Worm (Caenorhabditis elegans) whole organism, young adult: ENCODE measurements around the gene gst-4.

Experiments used
- C06A6.2 ChIP-seq: fragments of 200-800 bp; sonication (Bioruptor generic); conservative IDR thresholded peaks from 2 replicates; pipeline ENCODE4 v1.3.6; 2022; ENCODE audit warnings: missing genetic modification characterization, missing compliant biosample characterization
- D2030.7 ChIP-seq: fragments of 200-800 bp; sonication (Bioruptor generic); IDR thresholded peaks from 2 replicates; pipeline ENCODE4 v1.3.6; 2022; ENCODE audit warnings: missing genetic modification reagents, missing genetic modification characterization, missing compliant biosample characterization
- F33H1.4 ChIP-seq: fragments of 200-800 bp; sonication (Bioruptor generic); IDR thresholded peaks from 2 replicates; pipeline ENCODE4 v1.3.6; 2022; ENCODE audit warnings: missing genetic modification reagents, missing genetic modification characterization, missing compliant biosample characterization
- F37B4.10 ChIP-seq: fragments of 200-800 bp; sonication (Bioruptor generic); IDR thresholded peaks from 2 replicates; pipeline ENCODE4 v1.3.6; 2022; ENCODE audit warnings: missing genetic modification characterization, missing compliant biosample characterization
- F49E8.2 ChIP-seq: sonication (generic microtip); optimal IDR thresholded peaks from 3 replicates; lab custom pipeline; 2017; ENCODE audit warnings: missing genetic modification characterization, mild to moderate bottlenecking, missing compliant biosample characterization, antibody characterized with exemption, moderate library complexity; ENCODE audit not compliant: insufficient read depth
- T26A5.8 ChIP-seq: sonication (generic microtip); optimal IDR thresholded peaks from 2 replicates; lab custom pipeline; 2016; ENCODE audit warnings: missing genetic modification characterization, missing compliant biosample characterization
- Y67H2A.10 ChIP-seq: fragments of 200-800 bp; sonication (Bioruptor generic); conservative IDR thresholded peaks from 2 replicates; pipeline ENCODE4 v1.3.6; 2022; ENCODE audit warnings: missing genetic modification reagents, missing genetic modification characterization, missing compliant biosample characterization
- aptf-3 ChIP-seq: fragments of 200-800 bp; sonication (Bioruptor generic); IDR thresholded peaks from 2 replicates; pipeline ENCODE4 v1.3.6; 2022; ENCODE audit warnings: missing genetic modification characterization, missing compliant biosample characterization
- bed-1 ChIP-seq: fragments of 200-800 bp; sonication (Bioruptor generic); IDR thresholded peaks from 2 replicates; pipeline ENCODE4 v1.3.6; 2022; ENCODE audit warnings: missing genetic modification reagents, missing genetic modification characterization, missing compliant biosample characterization
- ccch-3 ChIP-seq: fragments of 200-800 bp; sonication (Bioruptor generic); optimal IDR thresholded peaks from 2 replicates; lab custom pipeline; 2018; ENCODE audit warnings: mild to moderate bottlenecking, missing genetic modification characterization, missing compliant biosample characterization
- cebp-1 ChIP-seq, 2 experiments: fragments of 200-800 bp in 1 of 2; sonication (Bioruptor generic) in 1 of 2; sonication (generic microtip) in 1 of 2; IDR thresholded peaks in 1 of 2; optimal IDR thresholded peaks in 1 of 2; 2 replicates each; pipeline versions ENCODE4 v1.3.6 to Lab custom; 2017 to 2022; ENCODE audit warnings: missing compliant biosample characterization in 2 of 2, missing genetic modification characterization in 2 of 2, mild to moderate bottlenecking in 1 of 2, missing genetic modification reagents in 1 of 2, moderate library complexity in 1 of 2
- ceh-58 ChIP-seq: fragments of 200-800 bp; sonication (Bioruptor generic); IDR thresholded peaks from 2 replicates; pipeline ENCODE4 v1.3.6; 2022; ENCODE audit warnings: missing genetic modification characterization, missing compliant biosample characterization
- dox-1 ChIP-seq: fragments of 200-800 bp; sonication (Bioruptor generic); IDR thresholded peaks from 2 replicates; pipeline ENCODE4 v1.3.6; 2022; ENCODE audit warnings: missing genetic modification reagents, missing genetic modification characterization, missing compliant biosample characterization
- efl-1 ChIP-seq: fragments of 150-350 bp; optimal IDR thresholded peaks from 2 replicates; lab custom pipeline; 2014; ENCODE audit warnings: missing biosample characterization, missing genetic modification reagents, missing genetic modification characterization
- fkh-3 ChIP-seq: sonication (generic microtip); optimal IDR thresholded peaks from 2 replicates; lab custom pipeline; 2016; ENCODE audit warnings: mild to moderate bottlenecking, missing genetic modification characterization, missing compliant biosample characterization
- him-1 ChIP-seq: sonication (generic microtip); optimal IDR thresholded peaks from 2 replicates; lab custom pipeline; 2016; ENCODE audit warnings: missing genotype, missing genetic modification reagents, missing genetic modification characterization, missing compliant biosample characterization
- hlh-26 ChIP-seq: fragments of 200-800 bp; sonication (Bioruptor generic); conservative IDR thresholded peaks from 2 replicates; pipeline ENCODE4 v1.3.6; 2022; ENCODE audit warnings: missing genetic modification reagents, missing genetic modification characterization, missing compliant biosample characterization
- hmg-1.2 ChIP-seq: fragments of 200-800 bp; sonication (Bioruptor generic); IDR thresholded peaks from 2 replicates; pipeline ENCODE4 v1.3.6; 2022; ENCODE audit warnings: missing genetic modification reagents, missing genetic modification characterization, missing compliant biosample characterization
- hmg-20 ChIP-seq: fragments of 200-800 bp; sonication (Bioruptor generic); IDR thresholded peaks from 2 replicates; pipeline ENCODE4 v1.3.6; 2022; ENCODE audit warnings: missing genetic modification reagents, missing genetic modification characterization, missing compliant biosample characterization
- lag-1 ChIP-seq: fragments of 200-800 bp; sonication (Bioruptor generic); IDR thresholded peaks from 2 replicates; pipeline ENCODE4 v1.3.6; 2022; ENCODE audit warnings: missing genetic modification reagents, missing genetic modification characterization, missing compliant biosample characterization
- lin-26 ChIP-seq: fragments of 200-800 bp; sonication (Bioruptor generic); IDR thresholded peaks from 2 replicates; pipeline ENCODE4 v1.3.6; 2022; ENCODE audit warnings: missing genetic modification reagents, missing genetic modification characterization, missing compliant biosample characterization
- madf-6 ChIP-seq: fragments of 200-800 bp; sonication (Bioruptor generic); IDR thresholded peaks from 2 replicates; pipeline ENCODE4 v1.3.6; 2022; ENCODE audit warnings: missing genetic modification reagents, missing genetic modification characterization, missing compliant biosample characterization
- mel-28 ChIP-seq: sonication (generic microtip); optimal IDR thresholded peaks from 2 replicates; lab custom pipeline; 2016; ENCODE audit warnings: borderline replicate concordance, mild to moderate bottlenecking, missing genetic modification characterization, missing compliant biosample characterization
- mes-4 ChIP-seq: sonication (generic microtip); optimal IDR thresholded peaks from 2 replicates; lab custom pipeline; 2016; ENCODE audit warnings: missing genotype, missing genetic modification characterization, missing compliant biosample characterization
- nhr-179 ChIP-seq: sonication (generic microtip); optimal IDR thresholded peaks from 2 replicates; lab custom pipeline; 2016; ENCODE audit warnings: mild to moderate bottlenecking, missing genetic modification characterization, missing compliant biosample characterization
- nhr-27 ChIP-seq: fragments of 200-800 bp; sonication (Bioruptor generic); optimal IDR thresholded peaks from 2 replicates; lab custom pipeline; 2018; ENCODE audit warnings: mild to moderate bottlenecking, missing genetic modification characterization, moderate library complexity, missing compliant biosample characterization
- rcor-1 ChIP-seq: fragments of 200-800 bp; sonication (Bioruptor generic); IDR thresholded peaks from 2 replicates; pipeline ENCODE4 v1.3.6; 2022; ENCODE audit warnings: missing genetic modification reagents, missing genetic modification characterization, missing compliant biosample characterization
- rec-8 ChIP-seq, 2 experiments: sonication (generic microtip); optimal IDR thresholded peaks; 2 replicates each; lab custom pipeline; 2016; ENCODE audit warnings: mild to moderate bottlenecking in 2 of 2, missing genetic modification characterization in 2 of 2, missing genetic modification reagents in 2 of 2, missing genotype in 2 of 2, missing biosample characterization in 1 of 2, missing compliant biosample characterization in 1 of 2, moderate library complexity in 1 of 2
- snpc-1.1 ChIP-seq: sonication (generic microtip); optimal IDR thresholded peaks from 2 replicates; lab custom pipeline; 2017; ENCODE audit warnings: missing genetic modification characterization, mild to moderate bottlenecking, missing compliant biosample characterization, antibody characterized with exemption, moderate library complexity, missing genotype, missing genetic modification reagents; ENCODE audit not compliant: insufficient read depth
- snpc-4 ChIP-seq, 5 experiments: fragments of 150-350 bp in 1 of 5; sonication (generic microtip) in 4 of 5; optimal IDR thresholded peaks; 2 replicates each; lab custom pipeline; 2014 to 2018; ENCODE audit warnings: missing genetic modification characterization in 5 of 5, missing biosample characterization in 3 of 5, antibody characterized with exemption in 2 of 5, mild to moderate bottlenecking in 2 of 5, missing compliant biosample characterization in 2 of 5, missing genotype in 2 of 5, moderate library complexity in 2 of 5, missing genetic modification reagents in 1 of 5
- somi-1 ChIP-seq: fragments of 200-800 bp; sonication (Bioruptor generic); optimal IDR thresholded peaks from 2 replicates; lab custom pipeline; 2018; ENCODE audit warnings: mild to moderate bottlenecking, missing genetic modification characterization, missing compliant biosample characterization
- xnd-1 ChIP-seq: sonication (generic microtip); optimal IDR thresholded peaks from 2 replicates; lab custom pipeline; 2016; ENCODE audit warnings: missing genotype, missing genetic modification reagents, missing genetic modification characterization, missing compliant biosample characterization
- ztf-3 ChIP-seq: fragments of 200-800 bp; sonication (Bioruptor generic); optimal IDR thresholded peaks from 2 replicates; lab custom pipeline; 2018; ENCODE audit warnings: mild to moderate bottlenecking, missing genetic modification characterization, missing compliant biosample characterization

gst-4 gene

DNA sequence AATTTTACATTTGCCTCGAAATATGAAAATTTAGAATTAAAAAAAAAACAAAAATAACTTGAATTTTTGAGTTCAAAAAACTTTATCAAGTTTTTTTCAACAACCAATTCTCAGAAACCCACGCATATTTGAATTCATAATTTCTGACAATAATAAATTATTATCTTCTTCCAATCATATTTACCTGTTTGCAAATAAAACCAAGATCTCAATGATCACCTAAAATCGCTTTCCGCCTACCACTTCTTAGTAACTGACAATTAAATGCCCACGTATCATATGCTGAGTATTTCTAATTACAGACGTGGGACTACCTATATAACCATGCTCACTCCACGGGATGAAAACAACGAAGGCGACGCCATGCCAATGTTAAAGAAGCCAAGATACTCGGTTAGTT lies 19.7 kb downstream of the gst-4 start, which contains the start of gene pps-1:
Gene pps-1 (plus strand): TSS at position 301 of the 400 bp plus-strand sequence.
- TF ChIP-seq T26A5.8, result no peak
- no peak for TF ChIP-seq mel-28
- no peak for TF ChIP-seq ccch-3 (GFP tag; lab: Kevin White, UChicago)
- TF ChIP-seq efl-1, result no peak
- TF ChIP-seq aptf-3, result no peak
- no peak for TF ChIP-seq F37B4.10 (GFP tag; lab: Robert Waterston, UW)
- no peak for TF ChIP-seq F33H1.4
- no peak for TF ChIP-seq D2030.7
- TF ChIP-seq mes-4 (tag; lab: Kevin White, UChicago), result no peak
- TF ChIP-seq lag-1, result no peak
- no peak for TF ChIP-seq nhr-179 (tag; lab: Kevin White, UChicago)
- no peak for TF ChIP-seq cebp-1 (GFP tag; IDR thresholded peaks at IDR 0.05; lab: Robert Waterston, UW)
- no peak for TF ChIP-seq cebp-1 (tag; optimal IDR thresholded peaks at IDR 0.05; lab: Kevin White, UChicago)
- TF ChIP-seq C06A6.2 (GFP tag; lab: Robert Waterston, UW), result no peak
- TF ChIP-seq ztf-3 (GFP tag; lab: Kevin White, UChicago), result no peak
- TF ChIP-seq snpc-1.1 (tag; lab: Kevin White, UChicago), result no peak
- TF ChIP-seq hmg-20 (GFP tag; lab: Robert Waterston, UW), result no peak
- TF ChIP-seq somi-1 (GFP tag; lab: Kevin White, UChicago), result no peak
- no peak for TF ChIP-seq fkh-3 (tag; lab: Kevin White, UChicago)

DNA sequence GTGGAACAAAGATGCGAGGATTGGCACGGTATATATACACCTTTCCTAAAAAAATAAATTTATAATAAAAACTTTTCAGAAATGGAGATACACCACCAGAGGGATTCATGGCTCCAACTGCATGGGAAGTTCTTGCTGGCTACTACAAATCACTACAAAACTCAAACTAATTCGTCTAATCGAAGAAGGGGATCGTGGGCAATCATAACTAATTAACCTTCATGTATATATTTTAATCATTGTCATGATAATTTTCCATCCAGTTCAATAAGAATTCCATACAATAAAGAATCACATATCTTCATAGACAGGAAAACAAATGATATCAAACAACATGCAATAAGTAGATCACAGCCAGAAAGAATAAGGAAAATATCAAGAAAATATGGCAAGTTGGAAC lies 22.1 kb downstream of the gst-4 start:
- TF ChIP-seq madf-6 (GFP tag; lab: Robert Waterston, UW) (peak; percentile 27; the same call in 1 of the 2 replicates), rec-8 (tag; optimal IDR thresholded peaks at IDR 0.05; lab: Kevin White, UChicago) (no peak), ceh-58 (GFP tag; lab: Robert Waterston, UW) (no peak), hmg-1.2 (GFP tag; lab: Robert Waterston, UW) (peak; percentile 6; the same call in 1 of the 2 replicates), hlh-26 (GFP tag; lab: Robert Waterston, UW) (no peak), snpc-4 (GFP tag; optimal IDR thresholded peaks at IDR 0.05; lab: Kevin White, UChicago) (no peak), snpc-4 (tag; optimal IDR thresholded peaks at IDR 0.05; lab: Kevin White, UChicago) (peak in 1 of 4 experiments; percentile 0), rcor-1 (GFP tag; lab: Robert Waterston, UW) (no peak), T26A5.8 (no peak), nhr-27 (no peak), F49E8.2 (tag; lab: Kevin White, UChicago) (no peak), him-1 (tag; lab: Kevin White, UChicago) (peak; percentile 93), dox-1 (GFP tag; lab: Robert Waterston, UW) (no peak), xnd-1 (no peak), mes-4 (tag; lab: Kevin White, UChicago) (no peak)

DNA sequence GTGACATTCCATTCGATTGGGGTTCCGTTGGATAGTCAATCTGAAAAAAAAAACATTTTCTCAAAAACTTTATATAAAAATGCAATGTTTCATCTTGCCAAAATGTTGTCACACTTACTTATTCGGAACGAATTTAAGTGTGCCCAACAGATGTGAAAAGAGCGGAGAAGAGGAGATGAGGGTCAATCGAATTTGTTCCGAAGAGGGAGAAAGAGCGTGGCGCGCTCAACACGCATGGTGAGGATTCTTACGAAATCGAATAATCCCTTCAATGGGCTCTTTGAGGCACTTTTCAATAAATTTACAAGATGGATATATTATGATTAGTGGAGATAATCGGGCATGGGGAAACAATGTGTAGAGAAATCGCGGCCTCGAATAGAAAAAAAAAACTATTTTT lies 28.8 kb downstream of the gst-4 start:
- TF ChIP-seq bed-1 (GFP tag; lab: Robert Waterston, UW), result no peak
- no peak for TF ChIP-seq Y67H2A.10 (GFP tag; lab: Robert Waterston, UW)
- no peak for TF ChIP-seq cebp-1 (GFP tag; IDR thresholded peaks at IDR 0.05; lab: Robert Waterston, UW)
- TF ChIP-seq cebp-1 (tag; optimal IDR thresholded peaks at IDR 0.05; lab: Kevin White, UChicago), result peak; percentile 52

DNA sequence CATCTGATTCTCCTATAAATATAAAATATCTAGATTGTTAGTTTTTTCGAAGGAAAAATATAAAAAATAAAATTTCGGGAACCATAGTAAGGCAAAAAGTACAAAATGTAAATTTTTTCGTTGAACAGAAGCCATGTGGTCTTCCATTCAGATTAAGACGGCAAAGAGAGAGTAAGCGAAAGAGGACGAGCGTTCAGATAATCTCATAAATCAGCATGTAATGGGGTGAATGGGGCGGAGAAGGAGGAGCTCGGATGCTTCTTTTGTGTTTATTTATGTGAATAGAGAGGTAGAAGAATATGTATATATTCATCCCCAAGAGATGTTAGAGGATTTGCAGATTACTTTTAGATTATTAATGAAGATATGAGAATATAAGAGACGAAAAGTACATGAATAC lies 32.3 kb downstream of the gst-4 start, which contains the start of gene pxf-1:
Gene pxf-1 (minus strand): TSS at position 14 of the 400 bp plus-strand sequence.
- TF ChIP-seq lin-26 (GFP tag; lab: Robert Waterston, UW), result no peak
